Fruit fly (Drosophila melanogaster) whole organism: Measurements from ENCODE around the gene AdamTS-A.

Experiments used
- CG8478 ChIP-seq: fragments of >200 bp; optimal IDR thresholded peaks from 2 replicates; lab custom pipeline; 2018; ENCODE audit warnings: inconsistent platforms
- pan ChIP-seq: fragments of >200 bp; optimal IDR thresholded peaks from 2 replicates; lab custom pipeline; 2017
- psq ChIP-seq: fragments of >200 bp; optimal IDR thresholded peaks from 2 replicates; lab custom pipeline; 2017
- usp ChIP-seq: fragments of >200 bp; optimal IDR thresholded peaks from 2 replicates; lab custom pipeline; 2017; ENCODE audit warnings: missing biosample characterization, missing genetic modification characterization, mixed read lengths

dm6 chr3R:15507760-15508159, 31.8 kb upstream of the AdamTS-A start:
- TF ChIP-seq psq (lab: Kevin White, UChicago) (no peak), usp (no peak), CG8478 (lab: Kevin White, UChicago) (no peak), pan (no peak)
